Fruit fly (Drosophila melanogaster) whole organism, prepupa: Measurements from ENCODE around the gene CheA75a.

Experiments used
- Blimp-1 ChIP-seq: fragments of 200-800 bp; sonication (Bioruptor generic); optimal IDR thresholded peaks from 3 replicates; lab custom pipeline; 2017; ENCODE audit warnings: missing biosample characterization, missing genetic modification characterization, mild to moderate bottlenecking, moderate library complexity, missing genetic modification reagents
- CG10631 ChIP-seq: fragments of 200-800 bp; sonication (Bioruptor generic); optimal IDR thresholded peaks from 2 replicates; lab custom pipeline; 2016; ENCODE audit warnings: missing biosample characterization, missing genetic modification characterization
- CG10669 ChIP-seq: fragments of 200-800 bp; sonication (Bioruptor generic); optimal IDR thresholded peaks from 3 replicates; lab custom pipeline; 2018; ENCODE audit warnings: missing biosample characterization, mild to moderate bottlenecking, missing genetic modification characterization, moderate library complexity
- CG11294 ChIP-seq: fragments of 200-800 bp; sonication (Bioruptor generic); IDR thresholded peaks from 2 replicates; pipeline ENCODE4 v1.3.6; 2022; ENCODE audit warnings: missing biosample characterization, missing genetic modification characterization
- CG11762 ChIP-seq: fragments of 200-800 bp; sonication (Bioruptor generic); optimal IDR thresholded peaks from 3 replicates; lab custom pipeline; 2016; ENCODE audit warnings: missing biosample characterization, missing genetic modification characterization; ENCODE audit not compliant: insufficient read depth
- CG11902 ChIP-seq: fragments of 200-800 bp; sonication (Bioruptor generic); optimal IDR thresholded peaks from 3 replicates; lab custom pipeline; 2016; ENCODE audit warnings: missing biosample characterization, missing genetic modification characterization
- CG15336 ChIP-seq: fragments of 200-800 bp; sonication (Bioruptor generic); IDR thresholded peaks from 2 replicates; pipeline ENCODE4 v1.3.6; 2022; ENCODE audit warnings: missing biosample characterization, missing genetic modification characterization
- CG1621 ChIP-seq: fragments of 200-800 bp; sonication (Bioruptor generic); optimal IDR thresholded peaks from 3 replicates; lab custom pipeline; 2018; ENCODE audit warnings: missing biosample characterization, mild to moderate bottlenecking, missing genetic modification characterization
- CG16779 ChIP-seq: fragments of 200-800 bp; sonication (Bioruptor generic); optimal IDR thresholded peaks from 3 replicates; lab custom pipeline; 2017; ENCODE audit warnings: missing biosample characterization, mild to moderate bottlenecking, missing genetic modification characterization
- CG3032 ChIP-seq: fragments of 200-800 bp; optimal IDR thresholded peaks from 2 replicates; lab custom pipeline; 2019; ENCODE audit warnings: missing biosample characterization, mild to moderate bottlenecking, missing genetic modification characterization, moderate library complexity
- CG31627 ChIP-seq: fragments of 200-800 bp; sonication (Bioruptor generic); optimal IDR thresholded peaks from 3 replicates; lab custom pipeline; 2016; ENCODE audit warnings: missing biosample characterization, missing genetic modification characterization
- CG32006 ChIP-seq: fragments of 200-800 bp; sonication (Bioruptor generic); optimal IDR thresholded peaks from 3 replicates; lab custom pipeline; 2017; ENCODE audit warnings: missing biosample characterization, mild to moderate bottlenecking, missing genetic modification characterization
- CG34406 ChIP-seq: fragments of 200-800 bp; sonication (Bioruptor generic); optimal IDR thresholded peaks from 3 replicates; lab custom pipeline; 2016; ENCODE audit warnings: missing biosample characterization, missing genetic modification characterization
- CG3919 ChIP-seq: fragments of 200-800 bp; sonication (Bioruptor generic); optimal IDR thresholded peaks from 3 replicates; lab custom pipeline; 2016; ENCODE audit warnings: missing biosample characterization, missing genetic modification characterization
- CG4318 ChIP-seq: fragments of 200-800 bp; sonication (Bioruptor generic); optimal IDR thresholded peaks from 3 replicates; lab custom pipeline; 2017; ENCODE audit warnings: missing biosample characterization, mild to moderate bottlenecking, missing genetic modification characterization
- CG6276 ChIP-seq: fragments of 200-800 bp; sonication (Bioruptor generic); optimal IDR thresholded peaks from 2 replicates; lab custom pipeline; 2017; ENCODE audit warnings: missing biosample characterization, mild to moderate bottlenecking, missing genetic modification characterization
- CG6792 ChIP-seq: fragments of 200-800 bp; sonication (Bioruptor generic); optimal IDR thresholded peaks from 3 replicates; lab custom pipeline; 2016; ENCODE audit warnings: missing biosample characterization, missing genetic modification characterization
- CG6808 ChIP-seq: fragments of 200-800 bp; sonication (Bioruptor generic); optimal IDR thresholded peaks from 3 replicates; lab custom pipeline; 2017; ENCODE audit warnings: missing biosample characterization, missing genetic modification characterization, mild to moderate bottlenecking, moderate library complexity, missing genetic modification reagents
- CG6854 ChIP-seq: fragments of 200-800 bp; sonication (Bioruptor generic); optimal IDR thresholded peaks from 2 replicates; lab custom pipeline; 2017; ENCODE audit warnings: missing biosample characterization, mild to moderate bottlenecking, missing genetic modification characterization
- CG7368 ChIP-seq: fragments of 200-800 bp; sonication (Bioruptor generic); optimal IDR thresholded peaks from 3 replicates; lab custom pipeline; 2016; ENCODE audit warnings: missing biosample characterization, missing genetic modification characterization
- CG8119 ChIP-seq: fragments of 200-800 bp; sonication (Bioruptor generic); IDR thresholded peaks from 3 replicates; pipeline ENCODE4 v1.3.6; 2022; ENCODE audit warnings: missing biosample characterization, missing genetic modification characterization
- CG8319 ChIP-seq: fragments of 200-800 bp; sonication (Bioruptor generic); optimal IDR thresholded peaks from 3 replicates; lab custom pipeline; 2016; ENCODE audit warnings: missing biosample characterization, missing genetic modification characterization
- CG8632 ChIP-seq: fragments of 200-800 bp; sonication (Bioruptor generic); optimal IDR thresholded peaks from 3 replicates; lab custom pipeline; 2016; ENCODE audit warnings: missing biosample characterization, missing genetic modification characterization
- CG9139 ChIP-seq: fragments of 200-800 bp; sonication (Bioruptor generic); optimal IDR thresholded peaks from 3 replicates; lab custom pipeline; 2017; ENCODE audit warnings: missing biosample characterization, mild to moderate bottlenecking, missing genetic modification characterization
- Eip75B ChIP-seq: fragments of 200-800 bp; sonication (Bioruptor generic); optimal IDR thresholded peaks from 3 replicates; lab custom pipeline; 2016; ENCODE audit warnings: missing biosample characterization, missing genetic modification characterization
- Eip78C ChIP-seq: fragments of 200-800 bp; sonication (Bioruptor generic); peaks from one replicate; lab custom pipeline; 2016; ENCODE audit warnings: missing biosample characterization, missing genetic modification characterization
- Eip93F ChIP-seq: fragments of 200-800 bp; sonication (Bioruptor generic); optimal IDR thresholded peaks from 2 replicates; lab custom pipeline; 2016; ENCODE audit warnings: missing biosample characterization, mild to moderate bottlenecking, missing genetic modification characterization
- Ets21C ChIP-seq: fragments of 200-800 bp; sonication (Bioruptor generic); optimal IDR thresholded peaks from 3 replicates; lab custom pipeline; 2016; ENCODE audit warnings: missing biosample characterization, missing genetic modification characterization
- Ets96B ChIP-seq: fragments of 200-800 bp; optimal IDR thresholded peaks from 2 replicates; lab custom pipeline; 2019; ENCODE audit warnings: missing biosample characterization, mild to moderate bottlenecking, missing genetic modification characterization, moderate library complexity
- Hr38 ChIP-seq: sonication (Bioruptor generic); optimal IDR thresholded peaks from 2 replicates; lab custom pipeline; 2016; ENCODE audit warnings: missing biosample characterization, missing genetic modification characterization
- Hr4 ChIP-seq: fragments of 200-800 bp; sonication (Bioruptor generic); optimal IDR thresholded peaks from 3 replicates; lab custom pipeline; 2016; ENCODE audit warnings: missing biosample characterization, missing genetic modification characterization
- Lpt ChIP-seq: fragments of 200-800 bp; sonication (Bioruptor generic); optimal IDR thresholded peaks from 3 replicates; lab custom pipeline; 2016; ENCODE audit warnings: missing biosample characterization, missing genetic modification characterization
- OdsH ChIP-seq: fragments of 200-800 bp; sonication (Bioruptor generic); optimal IDR thresholded peaks from 3 replicates; lab custom pipeline; 2016; ENCODE audit warnings: missing biosample characterization, missing genetic modification characterization
- Smox ChIP-seq: fragments of 200-800 bp; sonication (Bioruptor generic); optimal IDR thresholded peaks from 3 replicates; lab custom pipeline; 2016; ENCODE audit warnings: missing biosample characterization, missing genetic modification characterization
- Sox102F ChIP-seq: fragments of 200-800 bp; sonication (Bioruptor generic); optimal IDR thresholded peaks from 2 replicates; lab custom pipeline; 2016; ENCODE audit warnings: missing biosample characterization, mild to moderate bottlenecking, missing genetic modification characterization
- Sox14 ChIP-seq: fragments of 200-800 bp; sonication (Bioruptor generic); optimal IDR thresholded peaks from 3 replicates; lab custom pipeline; 2016; ENCODE audit warnings: missing biosample characterization, missing genetic modification characterization
- achi ChIP-seq: fragments of 200-800 bp; sonication (Bioruptor generic); optimal IDR thresholded peaks from 3 replicates; lab custom pipeline; 2016; ENCODE audit warnings: missing biosample characterization, missing genetic modification characterization
- cyc ChIP-seq: fragments of 200-800 bp; sonication (Bioruptor generic); optimal IDR thresholded peaks from 3 replicates; lab custom pipeline; 2016; ENCODE audit warnings: missing biosample characterization, missing genetic modification characterization
- dac ChIP-seq: fragments of 200-800 bp; sonication (Bioruptor generic); optimal IDR thresholded peaks from 2 replicates; lab custom pipeline; 2017; ENCODE audit warnings: missing biosample characterization, mild to moderate bottlenecking, missing genetic modification characterization
- dsx ChIP-seq: fragments of 200-800 bp; optimal IDR thresholded peaks from 3 replicates; lab custom pipeline; 2019; ENCODE audit warnings: missing biosample characterization, mild to moderate bottlenecking, missing genetic modification characterization, moderate library complexity; ENCODE audit not compliant: poor library complexity, severe bottlenecking
- eg ChIP-seq: fragments of 200-800 bp; sonication (Bioruptor generic); IDR thresholded peaks from 3 replicates; pipeline ENCODE4 v1.3.6; 2022; ENCODE audit warnings: missing biosample characterization, missing genetic modification characterization
- esn ChIP-seq: fragments of 200-800 bp; sonication (Bioruptor generic); optimal IDR thresholded peaks from 2 replicates; lab custom pipeline; 2016; ENCODE audit warnings: missing biosample characterization, mild to moderate bottlenecking, missing genetic modification characterization, moderate library complexity
- fd59A ChIP-seq: fragments of 200-800 bp; sonication (Bioruptor generic); optimal IDR thresholded peaks from 2 replicates; lab custom pipeline; 2017; ENCODE audit warnings: missing biosample characterization, mild to moderate bottlenecking, missing genetic modification characterization, missing genetic modification reagents
- fkh ChIP-seq: fragments of 200-800 bp; sonication (Bioruptor generic); optimal IDR thresholded peaks from 3 replicates; lab custom pipeline; 2017; ENCODE audit warnings: missing biosample characterization, mild to moderate bottlenecking, missing genetic modification characterization, moderate library complexity
- lz ChIP-seq: fragments of 200-800 bp; sonication (Bioruptor generic); optimal IDR thresholded peaks from 3 replicates; lab custom pipeline; 2016; ENCODE audit warnings: missing biosample characterization, missing genetic modification characterization
- net ChIP-seq: fragments of 200-800 bp; sonication (Bioruptor generic); optimal IDR thresholded peaks from 3 replicates; lab custom pipeline; 2016; ENCODE audit warnings: missing biosample characterization, missing genetic modification characterization
- pdm3 ChIP-seq: fragments of 200-800 bp; sonication (Bioruptor generic); optimal IDR thresholded peaks from 3 replicates; lab custom pipeline; 2016; ENCODE audit warnings: missing biosample characterization, missing genetic modification characterization
- salr ChIP-seq, 2 experiments: fragments of 200-800 bp; sonication (Bioruptor generic); optimal IDR thresholded peaks; 3 replicates each; lab custom pipeline; 2016 to 2018; ENCODE audit warnings: missing biosample characterization in 2 of 2, missing genetic modification characterization in 2 of 2, mild to moderate bottlenecking in 1 of 2
- spab ChIP-seq: fragments of 200-800 bp; sonication (Bioruptor generic); optimal IDR thresholded peaks from 2 replicates; lab custom pipeline; 2017; ENCODE audit warnings: missing biosample characterization, mild to moderate bottlenecking, missing genetic modification characterization, missing genetic modification reagents
- ss ChIP-seq, 2 experiments: fragments of 200-800 bp; sonication (Bioruptor generic); optimal IDR thresholded peaks; 2 replicates in 1 of 2; 3 replicates in 1 of 2; lab custom pipeline; 2017 to 2018; ENCODE audit warnings: mild to moderate bottlenecking in 2 of 2, missing biosample characterization in 2 of 2, missing genetic modification characterization in 2 of 2, moderate library complexity in 1 of 2
- svp ChIP-seq: fragments of 200-800 bp; sonication (Bioruptor generic); peaks from one replicate; lab custom pipeline; 2016; ENCODE audit warnings: missing biosample characterization, missing genetic modification characterization
- topi ChIP-seq: fragments of 200-800 bp; sonication (Bioruptor generic); optimal IDR thresholded peaks from 3 replicates; lab custom pipeline; 2016; ENCODE audit warnings: missing biosample characterization, missing genetic modification characterization
- vri ChIP-seq: fragments of 200-800 bp; sonication (Bioruptor generic); optimal IDR thresholded peaks from 3 replicates; lab custom pipeline; 2016; ENCODE audit warnings: missing biosample characterization, mild to moderate bottlenecking, missing genetic modification characterization

CheA75a gene

DNA sequence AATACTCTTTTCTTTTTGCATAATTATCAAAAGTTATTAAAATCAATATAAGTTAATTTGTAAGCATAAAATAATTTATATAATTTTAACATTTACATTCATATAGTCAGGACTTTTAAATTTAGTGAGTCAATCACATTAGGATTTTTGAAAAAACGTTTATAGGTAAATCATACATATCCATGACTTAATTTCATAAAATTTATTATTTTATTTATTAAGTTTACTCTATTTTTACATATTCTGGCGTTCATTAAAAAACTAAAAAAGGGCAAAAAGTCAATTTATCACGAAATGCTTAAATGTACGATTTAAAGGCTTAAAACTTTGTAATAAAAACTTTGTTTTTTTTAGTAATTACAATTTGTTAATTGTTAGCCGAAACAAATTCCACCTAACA, 7.7 kb upstream of the CheA75a start:
- TF ChIP-seq CG3032 (tag; lab: Kevin White, UChicago): peak; percentile 1
- TF ChIP-seq topi (GFP tag; lab: Kevin White, UChicago): no peak
- TF ChIP-seq CG6792 (GFP tag; lab: Kevin White, UChicago): no peak
- peak; percentile 31 for TF ChIP-seq achi (GFP tag; lab: Kevin White, UChicago)
- TF ChIP-seq Ets21C (GFP tag; lab: Kevin White, UChicago): no peak
- no peak for TF ChIP-seq CG6276
- TF ChIP-seq pdm3 (GFP tag; lab: Kevin White, UChicago): no peak
- TF ChIP-seq CG4318: no peak
- no peak for TF ChIP-seq dsx
- no peak for TF ChIP-seq CG7368 (GFP tag; lab: Kevin White, UChicago)
- TF ChIP-seq CG11294 (GFP tag; lab: Robert Waterston, UW): no peak
- TF ChIP-seq net (GFP tag; lab: Kevin White, UChicago): no peak
- no peak for TF ChIP-seq spab (GFP tag; lab: Kevin White, UChicago)
- peak; percentile 21 for TF ChIP-seq CG10631 (GFP tag; lab: Kevin White, UChicago)
- no peak for TF ChIP-seq Hr38 (GFP tag; lab: Kevin White, UChicago)
- TF ChIP-seq Ets96B: peak; percentile 4
- no peak for TF ChIP-seq CG1621 (tag; lab: Kevin White, UChicago)
- no peak for TF ChIP-seq CG11762
- no peak for TF ChIP-seq vri (GFP tag; lab: Kevin White, UChicago)
- TF ChIP-seq CG8119 (GFP tag; lab: Robert Waterston, UW): 0 out of 3 replicates have a peak, but pooled peaks have one; percentile 14
- TF ChIP-seq svp (GFP tag; lab: Kevin White, UChicago): peak; percentile 58
- no peak for TF ChIP-seq ss (GFP tag; optimal IDR thresholded peaks at IDR 0.05; lab: Kevin White, UChicago)
- no peak for TF ChIP-seq cyc (GFP tag; lab: Kevin White, UChicago)
- no peak for TF ChIP-seq CG6808
- peak; percentile 34 for TF ChIP-seq esn
- no peak for TF ChIP-seq eg (GFP tag; lab: Robert Waterston, UW)
- no peak for TF ChIP-seq CG16779 (tag; lab: Kevin White, UChicago)
- TF ChIP-seq CG11902 (GFP tag; lab: Kevin White, UChicago): no peak
- no peak for TF ChIP-seq CG8319
- TF ChIP-seq Sox14 (GFP tag; lab: Kevin White, UChicago): no peak
- peak; percentile 67 for TF ChIP-seq Eip78C (GFP tag; lab: Kevin White, UChicago)
- peak in 1 of 2 experiments; percentile 58 for TF ChIP-seq salr (GFP tag; optimal IDR thresholded peaks at IDR 0.05; lab: Kevin White, UChicago)
- TF ChIP-seq Sox102F (GFP tag; lab: Kevin White, UChicago): no peak
- TF ChIP-seq lz (GFP tag; lab: Kevin White, UChicago): no peak
- peak; percentile 43 for TF ChIP-seq CG32006 (GFP tag; lab: Kevin White, UChicago)
- TF ChIP-seq CG10669 (GFP tag; lab: Kevin White, UChicago): no peak
- no peak for TF ChIP-seq Blimp-1
- TF ChIP-seq OdsH (GFP tag; lab: Kevin White, UChicago): no peak
- TF ChIP-seq CG3919: no peak
- TF ChIP-seq fkh: no peak
- no peak for TF ChIP-seq Smox (GFP tag; lab: Kevin White, UChicago)
- no peak for TF ChIP-seq CG15336 (GFP tag; lab: Robert Waterston, UW)
- no peak for TF ChIP-seq Eip75B (GFP tag; lab: Kevin White, UChicago)
- no peak for TF ChIP-seq dac (GFP tag; lab: Kevin White, UChicago)
- no peak for TF ChIP-seq CG9139 (GFP tag; lab: Kevin White, UChicago)
- no peak for TF ChIP-seq fd59A
- no peak for TF ChIP-seq CG6854 (GFP tag; lab: Kevin White, UChicago)
- TF ChIP-seq CG34406 (GFP tag; lab: Kevin White, UChicago): no peak
- TF ChIP-seq Eip93F (GFP tag; lab: Kevin White, UChicago): no peak
- TF ChIP-seq CG31627 (GFP tag; lab: Kevin White, UChicago): peak; percentile 0
- no peak for TF ChIP-seq CG8632 (GFP tag; lab: Kevin White, UChicago)
- TF ChIP-seq Lpt: no peak
- TF ChIP-seq Hr4 (GFP tag; lab: Kevin White, UChicago): no peak
